Worm (Caenorhabditis elegans): ENCODE data around the gene C10A4.1.

Gene C10A4.1

ce11 chrX:7409935-7410334 is 6.2 kb upstream of the C10A4.1 start, which contains the start of gene C10A4.2:
Gene C10A4.2 (plus strand): TSS chrX:7410235.
- no peak for TF ChIP-seq nfyb-1 (GFP tag; IDR thresholded peaks at IDR 0.05)
- no peak for TF ChIP-seq lsl-1 (GFP tag; optimal IDR thresholded peaks at IDR 0.05)
- TF ChIP-seq akir-1 (GFP tag; optimal IDR thresholded peaks at IDR 0.05): no peak
- TF ChIP-seq egrh-3 (GFP tag; IDR thresholded peaks at IDR 0.05): no peak
- TF ChIP-seq B0261.1 (tag; optimal IDR thresholded peaks at IDR 0.05): no peak
- no peak for TF ChIP-seq Y56A3A.18 (GFP tag; IDR thresholded peaks at IDR 0.05)
- no peak for TF ChIP-seq B0035.1 (tag; optimal IDR thresholded peaks at IDR 0.05)
- no peak for TF ChIP-seq madf-10 (tag; optimal IDR thresholded peaks at IDR 0.05)
- TF ChIP-seq tlf-1 (GFP tag; optimal IDR thresholded peaks at IDR 0.05): no peak
- no peak for TF ChIP-seq hmg-20 (GFP tag; IDR thresholded peaks at IDR 0.05)
- no peak for TF ChIP-seq rec-8 (tag; optimal IDR thresholded peaks at IDR 0.05)
- TF ChIP-seq ztf-25 (GFP tag; IDR thresholded peaks at IDR 0.05): no peak
- no peak for TF ChIP-seq lsy-27 (tag; optimal IDR thresholded peaks at IDR 0.05; ENCODE audit: borderline replicate concordance, insufficient read depth)
- no peak for TF ChIP-seq ets-4 (GFP tag; optimal IDR thresholded peaks at IDR 0.05)
- no peak for TF ChIP-seq ccch-3 (GFP tag; optimal IDR thresholded peaks at IDR 0.05)
- no peak for TF ChIP-seq zfh-2 (GFP tag; conservative IDR thresholded peaks at IDR 0.05)

- TF ChIP-seq zfh-2 (GFP tag; conservative IDR thresholded peaks at IDR 0.05): no peak
- no peak for TF ChIP-seq somi-1 (GFP tag; optimal IDR thresholded peaks at IDR 0.05)
- TF ChIP-seq B0261.1 (tag; optimal IDR thresholded peaks at IDR 0.05): no peak
- TF ChIP-seq rec-8 (tag; optimal IDR thresholded peaks at IDR 0.05): no peak
- no peak for TF ChIP-seq K11D2.4 (GFP tag; IDR thresholded peaks at IDR 0.05)
- no peak for TF ChIP-seq lin-40 (tag; optimal IDR thresholded peaks at IDR 0.05)
- no peak for TF ChIP-seq ZK185.1 (tag; optimal IDR thresholded peaks at IDR 0.05; ENCODE audit: poor library complexity, severe bottlenecking)
These were observed 762 bp upstream of the C10A4.1 start, which contains the start of gene C10A4.7 for ce11 chrX:7415420-7415819. Gene C10A4.7 (minus strand): TSS chrX:7415520.

ce11 chrX:7420571-7420970 is 4.4 kb downstream of the C10A4.1 start, which contains the start of gene C10A4.9:
Gene C10A4.9 (plus strand): TSS chrX:7420871.
- TF ChIP-seq F23B12.7 (tag; optimal IDR thresholded peaks at IDR 0.05; ENCODE audit: insufficient read depth): no peak
- no peak for TF ChIP-seq ceh-27 (GFP tag; optimal IDR thresholded peaks at IDR 0.05)
- no peak for TF ChIP-seq lin-40 (tag; optimal IDR thresholded peaks at IDR 0.05)
- TF ChIP-seq lsy-27 (tag; optimal IDR thresholded peaks at IDR 0.05; ENCODE audit: borderline replicate concordance, insufficient read depth): no peak
- no peak for TF ChIP-seq efl-1 (GFP tag; optimal IDR thresholded peaks at IDR 0.05)
- no peak for TF ChIP-seq hmg-1.2 (GFP tag; IDR thresholded peaks at IDR 0.05)
- TF ChIP-seq mcd-1 (GFP tag; IDR thresholded peaks at IDR 0.05): no peak
- no peak for TF ChIP-seq hlh-12 (tag; optimal IDR thresholded peaks at IDR 0.05)
- TF ChIP-seq repo-1 (tag; optimal IDR thresholded peaks at IDR 0.05): no peak
- no peak for TF ChIP-seq snpc-4 (GFP tag; optimal IDR thresholded peaks at IDR 0.05)
- no peak for TF ChIP-seq snpc-4 (tag; optimal IDR thresholded peaks at IDR 0.05)
- TF ChIP-seq nfyb-1 (GFP tag; IDR thresholded peaks at IDR 0.05): no peak
- TF ChIP-seq gei-17 (GFP tag; optimal IDR thresholded peaks at IDR 0.05): no peak
- no peak for TF ChIP-seq Y53G8AR.9 (GFP tag; conservative IDR thresholded peaks at IDR 0.05)
- no peak for TF ChIP-seq B0336.3 (GFP tag; IDR thresholded peaks at IDR 0.05)
- no peak for TF ChIP-seq unc-130 (GFP tag; optimal IDR thresholded peaks at IDR 0.05)
- no peak for TF ChIP-seq T26A5.8 (tag; optimal IDR thresholded peaks at IDR 0.05)
- TF ChIP-seq egrh-3 (GFP tag; IDR thresholded peaks at IDR 0.05): no peak
- no peak for TF ChIP-seq atf-7 (tag; optimal IDR thresholded peaks at IDR 0.05)
- no peak for TF ChIP-seq nhr-27 (tag; optimal IDR thresholded peaks at IDR 0.05)
